Worm (Caenorhabditis elegans) whole organism, midembryonic: ENCODE data around the gene cky-1.

Source experiments
- cog-1 ChIP-seq: sonication (generic microtip); optimal IDR thresholded peaks from 2 replicates; lab custom pipeline; 2016; ENCODE audit warnings: missing genetic modification characterization, missing compliant biosample characterization
- med-1 ChIP-seq: sonication (generic microtip); optimal IDR thresholded peaks from 2 replicates; lab custom pipeline; 2017; ENCODE audit warnings: missing genetic modification characterization, mild to moderate bottlenecking, missing compliant biosample characterization, antibody characterized with exemption, missing genetic modification reagents; ENCODE audit not compliant: insufficient read depth
- tab-1 ChIP-seq: fragments of 200-800 bp; sonication (Bioruptor generic); IDR thresholded peaks from 2 replicates; pipeline ENCODE4 v1.3.6; 2022; ENCODE audit warnings: missing genetic modification characterization, missing compliant biosample characterization
- ztf-29 ChIP-seq: fragments of 200-800 bp; sonication (Bioruptor generic); IDR thresholded peaks from 2 replicates; pipeline ENCODE4 v1.3.6; 2022; ENCODE audit warnings: missing genetic modification reagents, missing genetic modification characterization, missing compliant biosample characterization

DNA sequence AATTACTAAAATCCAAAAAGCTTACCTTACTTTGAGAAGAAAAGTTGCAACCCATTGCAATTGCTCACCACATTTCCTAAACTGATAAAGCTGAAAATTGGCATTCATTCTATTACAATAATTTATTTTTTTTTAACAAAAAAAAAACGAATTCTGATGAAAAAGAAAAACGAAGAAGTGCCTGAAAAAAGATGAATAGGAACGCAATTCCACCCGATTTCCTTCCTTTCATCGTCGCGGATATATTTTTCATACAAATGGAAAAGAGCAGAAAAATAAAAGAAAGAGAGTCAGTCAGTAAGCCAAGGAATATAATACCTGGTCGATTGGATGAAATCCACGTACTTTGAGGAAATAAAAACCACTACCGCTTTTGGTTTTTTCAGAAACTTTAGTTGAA, 18.3 kb downstream of the cky-1 start, which contains the start of gene gpa-13:
- TF ChIP-seq ztf-29 (GFP tag; lab: Robert Waterston, UW) (no peak), med-1 (GFP tag; lab: Kevin White, UChicago) (no peak), cog-1 (tag; lab: Kevin White, UChicago) (no peak), tab-1 (GFP tag; lab: Robert Waterston, UW) (no peak)
